Worm (Caenorhabditis elegans) whole organism, midembryonic: ENCODE measurements around the gene F56A8.8.
A peak's percentile ranks its signal among the peaks of the same experiment; 100 is the strongest.

ENCODE experiments used
- flt-1 ChIP-seq: fragments of 200-800 bp; sonication (Bioruptor generic); IDR thresholded peaks from 2 replicates; pipeline ENCODE4 v1.3.6; 2022; ENCODE audit warnings: missing genetic modification characterization, missing compliant biosample characterization
- med-1 ChIP-seq: sonication (generic microtip); optimal IDR thresholded peaks from 2 replicates; lab custom pipeline; 2017; ENCODE audit warnings: missing genetic modification characterization, mild to moderate bottlenecking, missing compliant biosample characterization, antibody characterized with exemption, missing genetic modification reagents; ENCODE audit not compliant: insufficient read depth

DNA sequence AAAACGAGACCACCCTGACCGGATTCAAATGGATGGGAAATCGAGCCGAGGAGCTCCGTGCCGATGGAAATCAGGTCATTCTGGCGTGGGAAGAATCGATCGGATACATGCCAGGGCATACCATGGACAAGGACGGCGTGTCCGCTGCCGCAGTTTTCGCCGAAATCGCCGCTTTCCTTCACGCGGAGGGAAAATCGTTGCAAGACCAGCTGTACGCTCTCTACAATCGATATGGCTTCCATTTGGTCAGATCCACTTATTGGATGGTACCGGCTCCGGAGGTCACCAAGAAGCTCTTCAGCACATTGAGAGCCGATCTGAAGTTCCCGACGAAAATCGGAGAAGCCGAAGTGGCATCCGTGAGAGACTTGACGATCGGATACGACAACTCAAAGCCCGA is 16.5 kb downstream of the F56A8.8 start:
- TF ChIP-seq med-1, result no peak
- 0 out of 2 replicates have a peak, but pooled peaks have one; percentile 12 for TF ChIP-seq flt-1
